Fruit fly (Drosophila melanogaster) whole organism, embryonic: ENCODE data around the gene CG44476.
A peak's percentile ranks its signal among the peaks of the same experiment; 100 is the strongest.

Experiments
- Ada2b ChIP-seq: fragments of 200-800 bp; sonication (Bioruptor generic); IDR thresholded peaks from 2 replicates; pipeline ENCODE4 v1.3.6; 2022; ENCODE audit warnings: missing biosample characterization, missing genetic modification characterization
- BEAF-32 ChIP-seq: fragments of 200-800 bp; sonication (Bioruptor generic); optimal IDR thresholded peaks from 3 replicates; lab custom pipeline; 2017; ENCODE audit warnings: missing biosample characterization, missing genetic modification characterization, mild to moderate bottlenecking, moderate library complexity, missing genetic modification reagents
- BtbVII ChIP-seq: fragments of 200-800 bp; sonication (Bioruptor generic); optimal IDR thresholded peaks from 3 replicates; lab custom pipeline; 2017; ENCODE audit warnings: missing biosample characterization, mild to moderate bottlenecking, missing genetic modification characterization
- CG10267 ChIP-seq: fragments of 200-800 bp; sonication (Bioruptor generic); optimal IDR thresholded peaks from 2 replicates; lab custom pipeline; 2018; ENCODE audit warnings: missing biosample characterization, mild to moderate bottlenecking, missing genetic modification characterization, moderate library complexity
- CG10462 ChIP-seq: fragments of 200-800 bp; sonication (Bioruptor generic); optimal IDR thresholded peaks from 2 replicates; lab custom pipeline; 2016; ENCODE audit warnings: missing biosample characterization, missing genetic modification characterization
- CG11456 ChIP-seq: fragments of 200-800 bp; sonication (Bioruptor generic); IDR thresholded peaks from 3 replicates; pipeline ENCODE4 v1.3.6; 2022; ENCODE audit warnings: missing biosample characterization, missing genetic modification characterization
- CG11695 ChIP-seq: fragments of 200-800 bp; sonication (Bioruptor generic); IDR thresholded peaks from 3 replicates; pipeline ENCODE4 v1.3.6; 2022; ENCODE audit warnings: missing biosample characterization, missing genetic modification characterization
- CG12942 ChIP-seq: fragments of 200-800 bp; sonication (Bioruptor generic); optimal IDR thresholded peaks from 3 replicates; lab custom pipeline; 2016; ENCODE audit warnings: missing biosample characterization, missing genetic modification characterization
- CG14667 ChIP-seq: fragments of 200-800 bp; sonication (Bioruptor generic); IDR thresholded peaks from 2 replicates; pipeline ENCODE4 v1.3.6; 2022; ENCODE audit warnings: missing biosample characterization, missing genetic modification characterization
- CG15601 ChIP-seq: fragments of 200-800 bp; sonication (Bioruptor generic); optimal IDR thresholded peaks from 3 replicates; lab custom pipeline; 2019; ENCODE audit warnings: missing biosample characterization, mild to moderate bottlenecking, missing genetic modification characterization, moderate library complexity
- CG18011 ChIP-seq: fragments of 200-800 bp; sonication (Bioruptor generic); optimal IDR thresholded peaks from 2 replicates; lab custom pipeline; 2017; ENCODE audit warnings: missing biosample characterization, missing genetic modification characterization, mild to moderate bottlenecking, moderate library complexity, missing genotype
- CG2116 ChIP-seq: fragments of 200-800 bp; sonication (Bioruptor generic); optimal IDR thresholded peaks from 3 replicates; lab custom pipeline; 2018; ENCODE audit warnings: missing biosample characterization, mild to moderate bottlenecking, missing genetic modification characterization
- CG2202 ChIP-seq: fragments of 200-800 bp; sonication (Bioruptor generic); optimal IDR thresholded peaks from 2 replicates; lab custom pipeline; 2018; ENCODE audit warnings: missing biosample characterization, mild to moderate bottlenecking, missing genetic modification characterization
- CG2889 ChIP-seq: fragments of 200-800 bp; sonication (Bioruptor generic); IDR thresholded peaks from 3 replicates; pipeline ENCODE4 v1.3.6; 2022; ENCODE audit warnings: missing biosample characterization, missing genetic modification characterization
- CG31365 ChIP-seq: fragments of 200-800 bp; sonication (Bioruptor generic); optimal IDR thresholded peaks from 2 replicates; lab custom pipeline; 2018; ENCODE audit warnings: missing biosample characterization, mild to moderate bottlenecking, missing genetic modification characterization
- CG3281 ChIP-seq: fragments of 200-800 bp; sonication (Bioruptor generic); optimal IDR thresholded peaks from 3 replicates; lab custom pipeline; 2017; ENCODE audit warnings: missing biosample characterization, mild to moderate bottlenecking, missing genetic modification characterization
- CG33213 ChIP-seq: fragments of 200-800 bp; sonication (Bioruptor generic); optimal IDR thresholded peaks from 3 replicates; lab custom pipeline; 2016; ENCODE audit warnings: missing biosample characterization, missing genetic modification characterization
- CG3995 ChIP-seq: fragments of 200-800 bp; sonication (Bioruptor generic); optimal IDR thresholded peaks from 3 replicates; lab custom pipeline; 2016; ENCODE audit warnings: missing biosample characterization, missing genetic modification characterization
- CG8281 ChIP-seq: fragments of 200-800 bp; sonication (Bioruptor generic); optimal IDR thresholded peaks from 2 replicates; lab custom pipeline; 2018; ENCODE audit warnings: missing biosample characterization, mild to moderate bottlenecking, missing genetic modification characterization, moderate library complexity
- CG9797 ChIP-seq: fragments of 200-800 bp; sonication (Bioruptor generic); optimal IDR thresholded peaks from 3 replicates; lab custom pipeline; 2018; ENCODE audit warnings: missing biosample characterization, mild to moderate bottlenecking, missing genetic modification characterization
- Dll ChIP-seq: fragments of 200-800 bp; sonication (Bioruptor generic); IDR thresholded peaks from 4 replicates; pipeline ENCODE4 v1.3.6; 2022; ENCODE audit warnings: missing biosample characterization, missing genetic modification characterization; ENCODE audit not compliant: partially characterized antibody
- Lpt ChIP-seq: fragments of >200 bp; optimal IDR thresholded peaks from 2 replicates; lab custom pipeline; 2018; ENCODE audit warnings: missing biosample characterization, missing genetic modification characterization
- MTF-1 ChIP-seq: fragments of 200-800 bp; sonication (Bioruptor generic); optimal IDR thresholded peaks from 2 replicates; lab custom pipeline; 2018; ENCODE audit warnings: missing biosample characterization, mild to moderate bottlenecking, missing genetic modification characterization, borderline replicate concordance
- NK7.1 ChIP-seq: fragments of 200-800 bp; sonication (Bioruptor generic); optimal IDR thresholded peaks from 3 replicates; lab custom pipeline; 2016; ENCODE audit warnings: missing biosample characterization, missing genetic modification characterization
- Scr ChIP-seq: fragments of 200-800 bp; sonication (Bioruptor generic); IDR thresholded peaks from 2 replicates; pipeline ENCODE4 v1.3.6; 2022; ENCODE audit warnings: missing biosample characterization, missing genetic modification characterization; ENCODE audit not compliant: partially characterized antibody
- Six4 ChIP-seq: fragments of 200-800 bp; sonication (Bioruptor generic); optimal IDR thresholded peaks from 2 replicates; lab custom pipeline; 2016; ENCODE audit warnings: missing biosample characterization, missing genetic modification characterization
- Sry-δ ChIP-seq: fragments of 200-800 bp; sonication (Bioruptor generic); optimal IDR thresholded peaks from 2 replicates; lab custom pipeline; 2016; ENCODE audit warnings: missing biosample characterization, missing genetic modification characterization
- ap ChIP-seq: fragments of 200-800 bp; sonication (Bioruptor generic); IDR thresholded peaks from 2 replicates; pipeline ENCODE4 v1.3.6; 2022; ENCODE audit warnings: missing biosample characterization, missing genetic modification characterization
- ato ChIP-seq: fragments of 200-800 bp; sonication (Bioruptor generic); IDR thresholded peaks from 2 replicates; pipeline ENCODE4 v1.3.6; 2022; ENCODE audit warnings: missing biosample characterization, missing genetic modification characterization; ENCODE audit not compliant: partially characterized antibody
- br ChIP-seq: fragments of >200 bp; optimal IDR thresholded peaks from 2 replicates; lab custom pipeline; 2017
- cato ChIP-seq: fragments of 200-800 bp; sonication (Bioruptor generic); optimal IDR thresholded peaks from 2 replicates; lab custom pipeline; 2016; ENCODE audit warnings: missing biosample characterization, missing genetic modification characterization, borderline replicate concordance
- disco-r ChIP-seq: fragments of 200-800 bp; sonication (Bioruptor generic); optimal IDR thresholded peaks from 2 replicates; lab custom pipeline; 2016; ENCODE audit warnings: missing biosample characterization, missing genetic modification characterization
- ewg ChIP-seq: fragments of 200-800 bp; sonication (Bioruptor generic); optimal IDR thresholded peaks from 3 replicates; lab custom pipeline; 2017; ENCODE audit warnings: mild to moderate bottlenecking, missing biosample characterization, missing genetic modification reagents, missing genetic modification characterization
- grn ChIP-seq: fragments of 200-800 bp; sonication (Bioruptor generic); optimal IDR thresholded peaks from 3 replicates; lab custom pipeline; 2017; ENCODE audit warnings: missing biosample characterization, missing genetic modification characterization
- gt ChIP-seq: fragments of 200-800 bp; sonication (Bioruptor generic); IDR thresholded peaks from 2 replicates; pipeline ENCODE4 v1.3.6; 2022; ENCODE audit warnings: missing biosample characterization, missing genetic modification characterization
- hbn ChIP-seq: fragments of 200-800 bp; sonication (Bioruptor generic); IDR thresholded peaks from 2 replicates; pipeline ENCODE4 v1.3.6; 2022; ENCODE audit warnings: missing biosample characterization, missing genetic modification characterization; ENCODE audit not compliant: partially characterized antibody
- lola ChIP-seq, 3 experiments: fragments of >200 bp in 2 of 3; fragments of 200-800 bp in 1 of 3; sonication (Bioruptor generic) in 1 of 3; optimal IDR thresholded peaks; 2 replicates each; lab custom pipeline; 2017 to 2019; ENCODE audit warnings: missing biosample characterization in 3 of 3, missing genetic modification characterization in 3 of 3, mild to moderate bottlenecking in 1 of 3, moderate library complexity in 1 of 3
- onecut ChIP-seq: fragments of 200-800 bp; sonication (Bioruptor generic); IDR thresholded peaks from 2 replicates; pipeline ENCODE4 v1.3.6; 2022; ENCODE audit warnings: missing biosample characterization, missing genetic modification characterization
- p53 ChIP-seq: fragments of 200-800 bp; sonication (Bioruptor generic); optimal IDR thresholded peaks from 2 replicates; lab custom pipeline; 2016; ENCODE audit warnings: missing biosample characterization, missing genetic modification characterization
- phol ChIP-seq: fragments of 200-800 bp; sonication (Bioruptor generic); optimal IDR thresholded peaks from 3 replicates; lab custom pipeline; 2018; ENCODE audit warnings: missing biosample characterization, mild to moderate bottlenecking, missing genetic modification characterization, moderate library complexity
- pros ChIP-seq: fragments of 200-800 bp; sonication (Bioruptor generic); optimal IDR thresholded peaks from 3 replicates; lab custom pipeline; 2019; ENCODE audit warnings: missing biosample characterization, mild to moderate bottlenecking, missing genetic modification characterization, moderate library complexity
- pzg ChIP-seq: fragments of 200-800 bp; sonication (Bioruptor generic); optimal IDR thresholded peaks from 3 replicates; lab custom pipeline; 2018; ENCODE audit warnings: missing biosample characterization, mild to moderate bottlenecking, missing genetic modification characterization, moderate library complexity
- salm ChIP-seq: fragments of 200-800 bp; sonication (Bioruptor generic); optimal IDR thresholded peaks from 2 replicates; lab custom pipeline; 2018; ENCODE audit warnings: missing biosample characterization, mild to moderate bottlenecking, missing genetic modification characterization
- shn ChIP-seq: fragments of 200-800 bp; sonication (Bioruptor generic); optimal IDR thresholded peaks from 3 replicates; lab custom pipeline; 2016; ENCODE audit warnings: missing biosample characterization, missing genetic modification characterization
- slou ChIP-seq: fragments of 200-800 bp; sonication (Bioruptor generic); optimal IDR thresholded peaks from 3 replicates; lab custom pipeline; 2016; ENCODE audit warnings: missing biosample characterization, missing genetic modification characterization
- sqz ChIP-seq: fragments of 200-800 bp; sonication (Bioruptor generic); optimal IDR thresholded peaks from 3 replicates; lab custom pipeline; 2018; ENCODE audit warnings: missing biosample characterization, mild to moderate bottlenecking, missing genetic modification characterization
- sug ChIP-seq: fragments of 200-800 bp; optimal IDR thresholded peaks from 2 replicates; lab custom pipeline; 2019; ENCODE audit warnings: missing biosample characterization, mild to moderate bottlenecking, missing genetic modification characterization, moderate library complexity
- trh ChIP-seq: fragments of 200-800 bp; sonication (Bioruptor generic); optimal IDR thresholded peaks from 2 replicates; lab custom pipeline; 2016; ENCODE audit warnings: missing biosample characterization, missing genetic modification characterization
- unpg ChIP-seq: fragments of 200-800 bp; sonication (Bioruptor generic); optimal IDR thresholded peaks from 3 replicates; lab custom pipeline; 2018; ENCODE audit warnings: missing biosample characterization, mild to moderate bottlenecking, missing genetic modification characterization, moderate library complexity
- vfl ChIP-seq: fragments of 200-800 bp; sonication (Bioruptor generic); optimal IDR thresholded peaks from 2 replicates; lab custom pipeline; 2016; ENCODE audit warnings: missing biosample characterization, missing genetic modification characterization

The CG44476 gene

DNA sequence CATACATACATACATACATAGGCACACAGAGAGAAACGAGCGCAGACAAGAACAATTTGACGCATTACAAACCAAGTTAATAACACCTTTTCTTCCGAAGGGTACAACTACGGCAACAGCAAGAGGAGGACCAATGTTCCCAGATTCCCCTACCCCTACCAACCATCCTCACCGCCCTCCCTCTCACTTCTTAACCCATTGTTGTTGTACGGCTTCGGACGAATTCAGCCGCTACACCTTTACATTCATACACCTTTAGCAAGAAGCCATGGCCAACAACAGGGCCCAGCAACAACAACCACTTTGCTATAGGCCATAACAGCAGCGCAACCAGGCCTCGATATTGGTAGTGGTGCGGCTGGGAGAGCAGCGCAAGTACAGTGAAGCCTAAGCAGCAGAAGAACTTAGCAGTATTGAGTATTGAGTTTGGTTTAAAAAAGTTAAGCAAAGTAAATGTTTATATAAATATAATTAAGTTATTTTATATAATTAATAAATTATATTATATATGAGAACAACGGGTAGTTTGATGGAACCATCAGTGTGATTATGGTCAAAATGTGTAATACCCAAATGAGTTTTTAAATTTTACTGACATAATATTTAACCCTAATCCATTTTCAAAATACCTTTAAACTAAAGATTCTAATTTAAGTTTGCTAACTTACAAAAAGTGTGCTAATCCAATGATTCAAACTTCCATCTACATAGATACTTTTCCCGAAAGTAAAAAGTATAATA lies 37.6 kb upstream of the CG44476 start (continued):
- no peak for TF ChIP-seq CG2889 (GFP tag; lab: Robert Waterston, UW)
- TF ChIP-seq hbn (GFP tag; lab: Robert Waterston, UW), result no peak
- TF ChIP-seq cato (GFP tag; lab: Kevin White, UChicago), result no peak
- no peak for TF ChIP-seq Sry-δ (GFP tag; lab: Kevin White, UChicago)
- no peak for TF ChIP-seq Scr
- TF ChIP-seq gt, result no peak
- no peak for TF ChIP-seq NK7.1
- TF ChIP-seq pzg (GFP tag; lab: Kevin White, UChicago), result no peak
- TF ChIP-seq CG14667 (GFP tag; lab: Robert Waterston, UW), result peak; percentile 33
- peak; percentile 8 for TF ChIP-seq CG3281 (GFP tag; lab: Kevin White, UChicago)
- TF ChIP-seq CG10267, result peak; percentile 18
- no peak for TF ChIP-seq ato (GFP tag; lab: Robert Waterston, UW)
- no peak for TF ChIP-seq BEAF-32
- TF ChIP-seq Six4 (GFP tag; lab: Kevin White, UChicago), result no peak
- TF ChIP-seq salm (tag; lab: Kevin White, UChicago), result no peak
- no peak for TF ChIP-seq vfl
- no peak for TF ChIP-seq ewg
- no peak for TF ChIP-seq p53
- peak; percentile 5 for TF ChIP-seq pros (GFP tag; lab: Kevin White, UChicago)
- no peak for TF ChIP-seq CG31365 (tag; lab: Kevin White, UChicago)
- TF ChIP-seq phol (tag; lab: Kevin White, UChicago), result no peak
- peak; percentile 8 for TF ChIP-seq unpg (GFP tag; lab: Kevin White, UChicago)
- no peak for TF ChIP-seq CG15601 (tag; lab: Kevin White, UChicago)
- 0 out of 2 replicates have a peak, but pooled peaks have one; percentile 6 for TF ChIP-seq ap
- TF ChIP-seq lola (GFP tag; optimal IDR thresholded peaks at IDR 0.05; lab: Kevin White, UChicago), result no peak
- no peak for TF ChIP-seq CG12942
- no peak for TF ChIP-seq CG8281 (tag; lab: Kevin White, UChicago)
- TF ChIP-seq Dll, result no peak
- no peak for TF ChIP-seq BtbVII
- 0 out of 2 replicates have a peak, but pooled peaks have one; percentile 44 for TF ChIP-seq Ada2b (GFP tag; lab: Robert Waterston, UW)
- TF ChIP-seq MTF-1 (GFP tag; lab: Kevin White, UChicago), result no peak
- TF ChIP-seq trh (GFP tag; lab: Kevin White, UChicago), result no peak
- TF ChIP-seq br (lab: Kevin White, UChicago), result no peak
- no peak for TF ChIP-seq CG3995 (GFP tag; lab: Kevin White, UChicago)
- no peak for TF ChIP-seq CG18011 (GFP tag; lab: Kevin White, UChicago)
- TF ChIP-seq CG11456, result peak; percentile 74
- no peak for TF ChIP-seq sug (tag; lab: Kevin White, UChicago)
- TF ChIP-seq disco-r (GFP tag; lab: Kevin White, UChicago), result no peak
- 0 out of 3 replicates have a peak, but pooled peaks have one; percentile 20 for TF ChIP-seq CG11695 (GFP tag; lab: Robert Waterston, UW)
- TF ChIP-seq CG2202, result no peak
- TF ChIP-seq CG33213, result no peak
- TF ChIP-seq CG9797 (GFP tag; lab: Kevin White, UChicago), result no peak
- peak; percentile 34 for TF ChIP-seq onecut (GFP tag; lab: Robert Waterston, UW)
- no peak for TF ChIP-seq sqz (GFP tag; lab: Kevin White, UChicago)
- no peak for TF ChIP-seq CG10462
- TF ChIP-seq Lpt (GFP tag; lab: Kevin White, UChicago), result no peak
- TF ChIP-seq shn, result no peak
- no peak for TF ChIP-seq CG2116 (GFP tag; lab: Kevin White, UChicago)
- no peak for TF ChIP-seq slou
- no peak for TF ChIP-seq grn (GFP tag; lab: Kevin White, UChicago)
